Fruit fly (Drosophila melanogaster) whole organism, adult: Measurements from ENCODE around the gene mip130.
A peak's percentile ranks its signal among the peaks of the same experiment; 100 is the strongest.

Experiments used
- CG11617 ChIP-seq: fragments of 200-800 bp; sonication (Bioruptor generic); optimal IDR thresholded peaks from 2 replicates; lab custom pipeline; 2017; ENCODE audit warnings: mild to moderate bottlenecking, missing biosample characterization, missing genetic modification reagents, missing genetic modification characterization
- CG12768 ChIP-seq: fragments of 200-800 bp; sonication (Bioruptor generic); optimal IDR thresholded peaks from 2 replicates; lab custom pipeline; 2017; ENCODE audit warnings: missing biosample characterization, missing genetic modification characterization, mild to moderate bottlenecking, moderate library complexity, missing genetic modification reagents
- CG14711 ChIP-seq: fragments of 200-800 bp; sonication (Bioruptor generic); optimal IDR thresholded peaks from 2 replicates; lab custom pipeline; 2018; ENCODE audit warnings: missing biosample characterization, mild to moderate bottlenecking, missing genetic modification characterization, moderate library complexity
- CG1620 ChIP-seq: fragments of 200-800 bp; sonication (Bioruptor generic); optimal IDR thresholded peaks from 2 replicates; lab custom pipeline; 2016; ENCODE audit warnings: missing biosample characterization, missing genetic modification characterization
- CG33017 ChIP-seq: fragments of 200-800 bp; sonication (Bioruptor generic); optimal IDR thresholded peaks from 2 replicates; lab custom pipeline; 2018; ENCODE audit warnings: missing biosample characterization, mild to moderate bottlenecking, missing genetic modification characterization, moderate library complexity
- CG5204 ChIP-seq: fragments of 200-800 bp; sonication (Bioruptor generic); optimal IDR thresholded peaks from 2 replicates; lab custom pipeline; 2016; ENCODE audit warnings: missing biosample characterization, missing genetic modification characterization
- CG7045 ChIP-seq: fragments of 200-800 bp; sonication (Bioruptor generic); optimal IDR thresholded peaks from 2 replicates; lab custom pipeline; 2017; ENCODE audit warnings: missing biosample characterization, mild to moderate bottlenecking, missing genetic modification characterization
- CG7101 ChIP-seq: fragments of 200-800 bp; sonication (Bioruptor generic); optimal IDR thresholded peaks from 2 replicates; lab custom pipeline; 2018; ENCODE audit warnings: missing biosample characterization, mild to moderate bottlenecking, missing genetic modification characterization, moderate library complexity
- Clk ChIP-seq: fragments of 200-800 bp; sonication (Bioruptor generic); optimal IDR thresholded peaks from 2 replicates; lab custom pipeline; 2017; ENCODE audit warnings: missing biosample characterization, missing genetic modification characterization
- Crg-1 ChIP-seq: fragments of 200-800 bp; sonication (Bioruptor generic); optimal IDR thresholded peaks from 2 replicates; lab custom pipeline; 2016; ENCODE audit warnings: missing biosample characterization, missing genetic modification characterization
- Hr96 ChIP-seq: fragments of 200-800 bp; sonication (Bioruptor generic); optimal IDR thresholded peaks from 2 replicates; lab custom pipeline; 2016; ENCODE audit warnings: missing biosample characterization, missing genetic modification characterization
- Mnt ChIP-seq: fragments of 200-800 bp; sonication (Bioruptor generic); optimal IDR thresholded peaks from 2 replicates; lab custom pipeline; 2016; ENCODE audit warnings: missing biosample characterization, mild to moderate bottlenecking, missing genetic modification characterization
- bab1 ChIP-seq: fragments of 200-800 bp; sonication (Bioruptor generic); optimal IDR thresholded peaks from 3 replicates; lab custom pipeline; 2019; ENCODE audit warnings: missing biosample characterization, mild to moderate bottlenecking, missing genetic modification characterization, moderate library complexity
- cic ChIP-seq: fragments of 200-800 bp; sonication (Bioruptor generic); optimal IDR thresholded peaks from 2 replicates; lab custom pipeline; 2017; ENCODE audit warnings: missing biosample characterization, mild to moderate bottlenecking, missing genetic modification characterization, moderate library complexity
- cnc ChIP-seq, 2 experiments: fragments of >200 bp; optimal IDR thresholded peaks; 2 replicates each; lab custom pipeline; 2017
- kay ChIP-seq: fragments of 200-800 bp; sonication (Bioruptor generic); peaks from one replicate; lab custom pipeline; 2016; ENCODE audit warnings: missing biosample characterization, missing genetic modification characterization, borderline replicate concordance
- ovo ChIP-seq: fragments of 200-800 bp; sonication (Bioruptor generic); optimal IDR thresholded peaks from 2 replicates; lab custom pipeline; 2016; ENCODE audit warnings: missing biosample characterization, missing genetic modification characterization
- pad ChIP-seq: fragments of 200-800 bp; sonication (Bioruptor generic); optimal IDR thresholded peaks from 3 replicates; lab custom pipeline; 2017; ENCODE audit warnings: missing biosample characterization, missing genetic modification characterization, mild to moderate bottlenecking, moderate library complexity, missing genetic modification reagents
- tj ChIP-seq: fragments of 200-800 bp; sonication (Bioruptor generic); optimal IDR thresholded peaks from 3 replicates; lab custom pipeline; 2017; ENCODE audit warnings: missing biosample characterization, mild to moderate bottlenecking, missing genetic modification characterization, moderate library complexity
- toe ChIP-seq: fragments of 200-800 bp; sonication (Bioruptor generic); optimal IDR thresholded peaks from 2 replicates; lab custom pipeline; 2016; ENCODE audit warnings: missing biosample characterization, missing genetic modification characterization

The mip130 gene

dm6 chrX:1880139-1880556, 27.9 kb upstream of the mip130 start, which contains the start of gene Coa8:
Gene Coa8 (plus strand): TSS chrX:1880282.
- no peak for TF ChIP-seq CG5204 (GFP tag; lab: Kevin White, UChicago)
- TF ChIP-seq Clk = peak; percentile 11
- TF ChIP-seq toe (GFP tag; lab: Kevin White, UChicago) = peak; percentile 2
- no peak for TF ChIP-seq cnc (optimal IDR thresholded peaks at IDR 0.05; lab: Kevin White, UChicago)
- TF ChIP-seq Crg-1 = peak; percentile 47
- TF ChIP-seq CG33017 = peak; percentile 16
- TF ChIP-seq cic = no peak
- peak; percentile 29 for TF ChIP-seq CG12768
- TF ChIP-seq CG7101 = peak; percentile 78
- peak; percentile 60 for TF ChIP-seq CG11617 (GFP tag; lab: Kevin White, UChicago)
- peak; percentile 60 for TF ChIP-seq CG1620 (GFP tag; lab: Kevin White, UChicago)
- peak; percentile 43 for TF ChIP-seq CG14711
- TF ChIP-seq kay = no peak
- peak; percentile 67 for TF ChIP-seq Mnt (GFP tag; lab: Kevin White, UChicago)
- TF ChIP-seq bab1 (GFP tag; lab: Kevin White, UChicago) = peak; percentile 72
- TF ChIP-seq Hr96 (GFP tag; lab: Kevin White, UChicago) = peak; percentile 70
- TF ChIP-seq ovo (GFP tag; lab: Kevin White, UChicago) = peak; percentile 73
- TF ChIP-seq CG7045 = no peak
- peak; percentile 83 for TF ChIP-seq pad (GFP tag; lab: Kevin White, UChicago)
- peak; percentile 42 for TF ChIP-seq tj (GFP tag; lab: Kevin White, UChicago)

dm6 chrX:1880779-1881178, 27.3 kb upstream of the mip130 start:
- TF ChIP-seq CG1620 (GFP tag; lab: Kevin White, UChicago) = no peak
- TF ChIP-seq Crg-1 = no peak
- TF ChIP-seq cnc (optimal IDR thresholded peaks at IDR 0.05; lab: Kevin White, UChicago) = no peak
- no peak for TF ChIP-seq cic
- TF ChIP-seq CG14711 = no peak
- TF ChIP-seq toe (GFP tag; lab: Kevin White, UChicago) = no peak
- TF ChIP-seq tj (GFP tag; lab: Kevin White, UChicago) = no peak
- no peak for TF ChIP-seq CG5204 (GFP tag; lab: Kevin White, UChicago)
- no peak for TF ChIP-seq CG33017
- TF ChIP-seq CG7045 = no peak
- TF ChIP-seq Hr96 (GFP tag; lab: Kevin White, UChicago) = no peak
- no peak for TF ChIP-seq CG11617 (GFP tag; lab: Kevin White, UChicago)

dm6 chrX:1889926-1890325, 18.1 kb upstream of the mip130 start, which contains the start of the genes trr and mRpL16:
Gene trr (minus strand): TSS chrX:1889950.
Gene mRpL16 (plus strand): TSS chrX:1890256.
- peak; percentile 18 for TF ChIP-seq Crg-1
- peak; percentile 65 for TF ChIP-seq Mnt (GFP tag; lab: Kevin White, UChicago)
- TF ChIP-seq toe (GFP tag; lab: Kevin White, UChicago) = no peak
- peak; percentile 57 for TF ChIP-seq pad (GFP tag; lab: Kevin White, UChicago)
- no peak for TF ChIP-seq kay
- TF ChIP-seq CG14711 = peak; percentile 54
- TF ChIP-seq bab1 (GFP tag; lab: Kevin White, UChicago) = peak; percentile 81
- TF ChIP-seq CG33017 = peak; percentile 7
- peak; percentile 64 for TF ChIP-seq CG7101
- TF ChIP-seq ovo (GFP tag; lab: Kevin White, UChicago) = no peak
- no peak for TF ChIP-seq Clk
- TF ChIP-seq CG1620 (GFP tag; lab: Kevin White, UChicago) = peak; percentile 53
- TF ChIP-seq tj (GFP tag; lab: Kevin White, UChicago) = peak; percentile 49
- peak; percentile 64 for TF ChIP-seq CG11617 (GFP tag; lab: Kevin White, UChicago)

dm6 chrX:1893532-1893931, 14.5 kb upstream of the mip130 start:
- TF ChIP-seq cic = peak; percentile 8
- no peak for TF ChIP-seq CG7045
- no peak for TF ChIP-seq CG12768

- TF ChIP-seq CG1620 (GFP tag; lab: Kevin White, UChicago) (no peak), CG11617 (GFP tag; lab: Kevin White, UChicago) (no peak), toe (GFP tag; lab: Kevin White, UChicago) (no peak), cnc (optimal IDR thresholded peaks at IDR 0.05; lab: Kevin White, UChicago) (no peak), kay (no peak), cic (no peak)
Observed at dm6 chrX:1897384-1897783, 10.7 kb upstream of the mip130 start.

dm6 chrX:1899445-1900085, 8.5 kb upstream of the mip130 start:
- TF ChIP-seq CG12768 (no peak), CG14711 (peak; percentile 94)

dm6 chrX:1900123-1900818, 7.8 kb upstream of the mip130 start, which contains the start of gene arm:
Gene arm (minus strand): TSS chrX:1900646.
- peak; percentile 14 for TF ChIP-seq CG7101
- no peak for TF ChIP-seq CG7045
- TF ChIP-seq Crg-1 = peak; percentile 56
- no peak for TF ChIP-seq Hr96 (GFP tag; lab: Kevin White, UChicago)
- TF ChIP-seq toe (GFP tag; lab: Kevin White, UChicago) = peak; percentile 35
- TF ChIP-seq pad (GFP tag; lab: Kevin White, UChicago) = no peak
- peak; percentile 11 for TF ChIP-seq bab1 (GFP tag; lab: Kevin White, UChicago)
- no peak for TF ChIP-seq CG12768
- no peak for TF ChIP-seq Clk
- no peak for TF ChIP-seq tj (GFP tag; lab: Kevin White, UChicago)
- TF ChIP-seq CG14711 = no peak
- TF ChIP-seq cic = no peak
- peak; percentile 41 for TF ChIP-seq CG11617 (GFP tag; lab: Kevin White, UChicago)
- TF ChIP-seq Mnt (GFP tag; lab: Kevin White, UChicago) = peak; percentile 49
- no peak for TF ChIP-seq CG33017
- TF ChIP-seq cnc (optimal IDR thresholded peaks at IDR 0.05; lab: Kevin White, UChicago) = no peak
- peak; percentile 56 for TF ChIP-seq CG1620 (GFP tag; lab: Kevin White, UChicago)
